Fruit fly (Drosophila melanogaster) S2 (cell line): ENCODE results near the gene Eaat2.

Experiments
- CG8478 ChIP-seq: fragments of >200 bp; optimal IDR thresholded peaks from 2 replicates; lab custom pipeline; 2018
- CTCF ChIP-seq, 2 experiments: fragments of >200 bp; optimal IDR thresholded peaks; 2 replicates each; lab custom pipeline; 2018

DNA sequence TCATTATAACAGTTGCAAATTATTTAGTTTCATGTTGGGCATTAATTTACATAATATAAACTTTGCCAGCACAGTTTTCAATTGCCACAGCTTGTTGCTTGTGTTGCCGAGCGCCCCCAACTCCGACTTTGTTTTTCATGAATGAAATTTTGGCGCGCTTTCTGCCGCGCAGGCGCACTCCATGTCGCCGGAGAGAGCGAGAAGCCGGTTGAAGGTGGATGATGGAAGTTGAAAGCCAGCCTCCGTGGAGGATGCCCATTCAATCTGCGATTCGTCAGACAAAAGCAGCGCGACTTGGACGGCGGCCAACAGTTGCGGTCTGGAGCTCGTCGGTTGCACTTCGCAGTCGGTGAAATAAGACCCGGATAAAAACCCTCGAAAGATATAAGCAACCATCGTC lies 6.1 kb upstream of the Eaat2 start:
- TF ChIP-seq CG8478 (lab: Kevin White, UChicago) (no peak), CTCF (optimal IDR thresholded peaks at IDR 0.05; lab: Kevin White, UChicago) (no peak)
